Worm (Caenorhabditis elegans) whole organism, L1 larva: ENCODE results near the gene R05G6.9.

Experiments used
- C34B4.2 ChIP-seq: sonication (generic microtip); optimal IDR thresholded peaks from 2 replicates; lab custom pipeline; 2017; ENCODE audit warnings: mild to moderate bottlenecking, missing genetic modification characterization, missing compliant biosample characterization
- F16B12.6 ChIP-seq: fragments of 150-350 bp; optimal IDR thresholded peaks from 2 replicates; lab custom pipeline; 2014; ENCODE audit warnings: missing biosample characterization, missing genetic modification characterization
- Y116A8C.19 ChIP-seq: sonication (generic microtip); optimal IDR thresholded peaks from 2 replicates; lab custom pipeline; 2016; ENCODE audit warnings: missing compliant biosample characterization, missing genetic modification characterization, borderline replicate concordance
- ceh-63 ChIP-seq: fragments of 200-800 bp; sonication (Bioruptor generic); optimal IDR thresholded peaks from 2 replicates; lab custom pipeline; 2018; ENCODE audit warnings: mild to moderate bottlenecking, missing genetic modification characterization, missing compliant biosample characterization
- ceh-8 ChIP-seq: fragments of 200-800 bp; sonication (Bioruptor generic); optimal IDR thresholded peaks from 2 replicates; lab custom pipeline; 2018; ENCODE audit warnings: mild to moderate bottlenecking, missing genetic modification characterization, moderate library complexity, missing compliant biosample characterization
- ceh-82 ChIP-seq, 3 experiments: fragments of 150-350 bp in 1 of 3; sonication (generic microtip) in 2 of 3; optimal IDR thresholded peaks; 2 replicates each; lab custom pipeline; 2014 to 2017; ENCODE audit warnings: missing biosample characterization in 3 of 3, missing genetic modification characterization in 3 of 3
- ces-1 ChIP-seq: fragments of 150-350 bp; optimal IDR thresholded peaks from 2 replicates; lab custom pipeline; 2014; ENCODE audit warnings: missing biosample characterization, missing genetic modification reagents, missing genetic modification characterization
- dsc-1 ChIP-seq: sonication (generic microtip); optimal IDR thresholded peaks from 2 replicates; lab custom pipeline; 2016; ENCODE audit warnings: mild to moderate bottlenecking, missing genetic modification characterization, missing compliant biosample characterization
- efl-1 ChIP-seq, 4 experiments: fragments of 150-350 bp; optimal IDR thresholded peaks in 3 of 4; peaks in 1 of 4; 1 replicate in 1 of 4; 2 replicates in 3 of 4; lab custom pipeline; 2014; ENCODE audit warnings: missing biosample characterization in 2 of 4, missing genetic modification characterization in 2 of 4, missing genetic modification reagents in 2 of 4
- elt-2 ChIP-seq: sonication (generic microtip); optimal IDR thresholded peaks from 2 replicates; lab custom pipeline; 2016; ENCODE audit warnings: missing genetic modification characterization, mild to moderate bottlenecking, inconsistent platforms, missing compliant biosample characterization, missing genetic modification reagents
- elt-3 ChIP-seq, 6 experiments: fragments of 150-350 bp in 1 of 6; sonication (generic microtip); optimal IDR thresholded peaks; 2 replicates each; lab custom pipeline; 2017 to 2018; ENCODE audit warnings: missing biosample characterization in 6 of 6, missing genetic modification characterization in 6 of 6, inconsistent platforms in 1 of 6
- ets-5 ChIP-seq: fragments of 200-800 bp; sonication (Bioruptor generic); IDR thresholded peaks from 2 replicates; pipeline ENCODE4 v1.3.6; 2022; ENCODE audit warnings: missing genetic modification characterization, missing compliant biosample characterization
- fkh-10 ChIP-seq: sonication (generic microtip); optimal IDR thresholded peaks from 2 replicates; lab custom pipeline; 2017; ENCODE audit warnings: missing biosample characterization, missing genetic modification reagents, missing genetic modification characterization
- fkh-4 ChIP-seq: sonication (generic microtip); optimal IDR thresholded peaks from 2 replicates; lab custom pipeline; 2016; ENCODE audit warnings: missing compliant biosample characterization, missing genetic modification characterization, borderline replicate concordance
- fkh-8 ChIP-seq: sonication (generic microtip); optimal IDR thresholded peaks from 2 replicates; lab custom pipeline; 2016; ENCODE audit warnings: mild to moderate bottlenecking, missing genetic modification characterization, missing compliant biosample characterization
- grh-1 ChIP-seq: fragments of 200-800 bp; sonication (Bioruptor generic); IDR thresholded peaks from 2 replicates; pipeline ENCODE4 v1.3.6; 2022; ENCODE audit warnings: missing genetic modification reagents, missing genetic modification characterization, missing compliant biosample characterization
- irx-1 ChIP-seq: sonication (generic microtip); optimal IDR thresholded peaks from 2 replicates; lab custom pipeline; 2016; ENCODE audit warnings: missing genetic modification characterization, missing compliant biosample characterization
- jun-1 ChIP-seq: fragments of 150-350 bp; optimal IDR thresholded peaks from 2 replicates; lab custom pipeline; 2014; ENCODE audit warnings: missing biosample characterization, missing genetic modification reagents, missing genetic modification characterization
- lin-14 ChIP-seq: fragments of 200-800 bp; sonication (Bioruptor generic); optimal IDR thresholded peaks from 2 replicates; lab custom pipeline; 2018; ENCODE audit warnings: mild to moderate bottlenecking, missing genetic modification characterization, moderate library complexity, missing compliant biosample characterization
- lir-3 ChIP-seq: sonication (generic microtip); optimal IDR thresholded peaks from 2 replicates; lab custom pipeline; 2016; ENCODE audit warnings: mild to moderate bottlenecking, missing genetic modification characterization, moderate library complexity, missing compliant biosample characterization; ENCODE audit not compliant: poor library complexity
- lsy-2 ChIP-seq, 2 experiments: fragments of 150-350 bp; optimal IDR thresholded peaks; 2 replicates each; lab custom pipeline; 2014; ENCODE audit warnings: missing biosample characterization in 2 of 2, missing genetic modification characterization in 2 of 2
- mab-9 ChIP-seq: fragments of 200-800 bp; sonication (Bioruptor generic); IDR thresholded peaks from 2 replicates; pipeline ENCODE4 v1.3.6; 2022; ENCODE audit warnings: missing genetic modification reagents, missing genetic modification characterization, missing compliant biosample characterization
- mef-2 ChIP-seq: fragments of 150-350 bp; optimal IDR thresholded peaks from 2 replicates; lab custom pipeline; 2014; ENCODE audit warnings: missing biosample characterization, missing genetic modification characterization
- nhr-12 ChIP-seq: sonication (generic microtip); optimal IDR thresholded peaks from 2 replicates; lab custom pipeline; 2017; ENCODE audit warnings: missing biosample characterization, missing genetic modification characterization
- nhr-237 ChIP-seq: fragments of 150-350 bp; optimal IDR thresholded peaks from 2 replicates; lab custom pipeline; 2014; ENCODE audit warnings: missing biosample characterization, missing genetic modification characterization
- nhr-28 ChIP-seq: fragments of 150-350 bp; optimal IDR thresholded peaks from 2 replicates; lab custom pipeline; 2014; ENCODE audit warnings: missing biosample characterization, missing genetic modification characterization
- nhr-47 ChIP-seq: sonication (generic microtip); optimal IDR thresholded peaks from 2 replicates; lab custom pipeline; 2016; ENCODE audit warnings: mild to moderate bottlenecking, missing genetic modification characterization, moderate library complexity, missing compliant biosample characterization
- nhr-77 ChIP-seq: fragments of 150-350 bp; optimal IDR thresholded peaks from 2 replicates; lab custom pipeline; 2014; ENCODE audit warnings: missing biosample characterization, missing genetic modification characterization
- nhr-90 ChIP-seq: sonication (generic microtip); optimal IDR thresholded peaks from 2 replicates; lab custom pipeline; 2016; ENCODE audit warnings: mild to moderate bottlenecking, missing genetic modification characterization, missing compliant biosample characterization; ENCODE audit not compliant: poor library complexity
- pqm-1 ChIP-seq: sonication (generic microtip); optimal IDR thresholded peaks from 3 replicates; lab custom pipeline; 2017; ENCODE audit warnings: missing biosample characterization, missing genetic modification characterization
- snu-23 ChIP-seq: sonication (generic microtip); optimal IDR thresholded peaks from 2 replicates; lab custom pipeline; 2016; ENCODE audit warnings: missing genetic modification characterization, missing compliant biosample characterization
- sox-4 ChIP-seq: sonication (generic microtip); optimal IDR thresholded peaks from 2 replicates; lab custom pipeline; 2016; ENCODE audit warnings: missing genetic modification characterization, missing compliant biosample characterization
- sup-37 ChIP-seq: fragments of 200-800 bp; sonication (Bioruptor generic); optimal IDR thresholded peaks from 2 replicates; lab custom pipeline; 2018; ENCODE audit warnings: mild to moderate bottlenecking, missing genetic modification characterization, missing compliant biosample characterization
- tlp-1 ChIP-seq: fragments of 150-350 bp; optimal IDR thresholded peaks from 2 replicates; lab custom pipeline; 2014; ENCODE audit warnings: missing biosample characterization, missing genetic modification characterization
- unc-86 ChIP-seq: sonication (generic microtip); optimal IDR thresholded peaks from 2 replicates; lab custom pipeline; 2016; ENCODE audit warnings: missing genetic modification characterization, missing compliant biosample characterization
- vab-15 ChIP-seq: sonication (generic microtip); optimal IDR thresholded peaks from 2 replicates; lab custom pipeline; 2017; ENCODE audit warnings: missing genotype, mild to moderate bottlenecking, missing genetic modification characterization, missing compliant biosample characterization
- xbp-1 ChIP-seq: sonication (generic microtip); optimal IDR thresholded peaks from 2 replicates; lab custom pipeline; 2016; ENCODE audit warnings: missing genetic modification characterization, missing compliant biosample characterization
- zag-1 ChIP-seq: fragments of 150-350 bp; optimal IDR thresholded peaks from 2 replicates; lab custom pipeline; 2014; ENCODE audit warnings: missing biosample characterization, missing genetic modification characterization
- ztf-4 ChIP-seq: fragments of 150-350 bp; optimal IDR thresholded peaks from 2 replicates; lab custom pipeline; 2014; ENCODE audit warnings: missing biosample characterization, missing genetic modification characterization

The R05G6.9 gene

DNA sequence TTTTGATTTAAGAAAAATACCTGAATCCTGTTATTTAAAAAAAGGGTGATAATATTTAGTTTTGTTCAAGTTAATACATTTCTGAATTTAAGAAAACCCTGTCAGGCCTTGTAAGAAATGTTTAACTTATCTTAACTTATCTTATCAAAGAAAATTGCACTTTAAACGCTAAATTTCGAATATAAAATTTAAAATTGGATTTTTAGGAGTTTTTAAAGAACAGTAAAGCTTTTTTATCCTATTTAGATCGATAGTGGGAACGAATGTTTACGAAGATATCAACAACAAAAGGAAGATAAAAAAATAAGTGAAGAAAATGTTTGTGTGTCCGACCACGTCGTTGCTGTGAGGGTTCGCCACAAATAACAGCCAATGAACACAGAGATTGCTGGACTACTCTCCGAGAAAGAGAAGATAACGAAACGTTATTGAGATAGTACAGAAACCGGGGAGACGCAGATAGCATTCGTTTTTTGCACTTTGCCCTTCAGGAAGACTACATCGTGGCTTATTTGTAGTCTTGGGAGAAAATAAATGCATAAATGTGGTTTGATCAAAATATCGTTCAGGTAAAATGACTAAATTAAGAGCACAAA, 37.0 kb upstream of the R05G6.9 start, which contains the start of gene dif-1 (continued):
- TF ChIP-seq elt-2 (peak; percentile 65), nhr-12 (no peak), irx-1 (no peak), dsc-1 (tag; lab: Kevin White, UChicago) (no peak), tlp-1 (tag; lab: Kevin White, UChicago) (no peak), mab-9 (GFP tag; lab: Robert Waterston, UW) (no peak), ceh-63 (no peak), efl-1 (optimal IDR thresholded peaks at IDR 0.05; lab: Kevin White, UChicago) (peak; percentile 4 to 7), efl-1 (GFP tag; optimal IDR thresholded peaks at IDR 0.05 in 1 of 2; lab: Kevin White, UChicago) (peak in 1 of 2 experiments; percentile 13), vab-15 (tag; lab: Kevin White, UChicago) (no peak), lir-3 (tag; lab: Kevin White, UChicago) (no peak), pqm-1 (tag; lab: Kevin White, UChicago) (no peak), lin-14 (GFP tag; lab: Kevin White, UChicago) (peak; percentile 73), nhr-28 (tag; lab: Kevin White, UChicago) (no peak), elt-3 (tag; optimal IDR thresholded peaks at IDR 0.05; lab: Kevin White, UChicago) (peak in 2 of 6 experiments; percentile 23 to 35), ceh-82 (tag; optimal IDR thresholded peaks at IDR 0.05; lab: Kevin White, UChicago) (no peak), sup-37 (GFP tag; lab: Kevin White, UChicago) (no peak), nhr-90 (tag; lab: Kevin White, UChicago) (no peak), nhr-77 (no peak), zag-1 (tag; lab: Kevin White, UChicago) (no peak), xbp-1 (tag; lab: Kevin White, UChicago) (no peak), lsy-2 (tag; optimal IDR thresholded peaks at IDR 0.05; lab: Kevin White, UChicago) (peak in 1 of 2 experiments; percentile 26), fkh-8 (tag; lab: Kevin White, UChicago) (no peak), ztf-4 (tag; lab: Kevin White, UChicago) (no peak), nhr-237 (tag; lab: Kevin White, UChicago) (no peak), sox-4 (no peak), snu-23 (GFP tag; lab: Kevin White, UChicago) (peak; percentile 58), nhr-47 (tag; lab: Kevin White, UChicago) (no peak), ceh-8 (GFP tag; lab: Kevin White, UChicago) (no peak), C34B4.2 (tag; lab: Kevin White, UChicago) (no peak), ets-5 (no peak), unc-86 (no peak)

DNA sequence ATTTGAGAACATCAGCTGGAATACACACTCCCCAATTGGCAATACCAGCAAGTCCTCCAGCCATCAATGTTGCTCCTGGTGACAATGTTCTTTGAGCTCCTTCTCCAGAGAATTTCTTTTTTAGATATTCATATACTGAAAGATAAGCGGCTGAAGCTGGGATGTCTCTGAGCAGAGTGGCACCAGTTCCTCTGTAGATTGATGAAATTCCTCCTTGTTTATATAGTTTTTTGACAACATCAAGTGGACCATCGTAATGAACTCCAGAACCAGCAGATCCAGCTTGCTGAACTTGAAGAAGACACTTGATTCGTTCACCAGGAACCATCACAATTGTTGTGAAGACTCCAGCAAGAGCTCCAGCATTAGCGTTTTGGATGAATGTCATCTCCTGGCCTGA, 36.0 kb upstream of the R05G6.9 start:
- TF ChIP-seq ces-1 (no peak), vab-15 (tag; lab: Kevin White, UChicago) (no peak), mef-2 (no peak)

DNA sequence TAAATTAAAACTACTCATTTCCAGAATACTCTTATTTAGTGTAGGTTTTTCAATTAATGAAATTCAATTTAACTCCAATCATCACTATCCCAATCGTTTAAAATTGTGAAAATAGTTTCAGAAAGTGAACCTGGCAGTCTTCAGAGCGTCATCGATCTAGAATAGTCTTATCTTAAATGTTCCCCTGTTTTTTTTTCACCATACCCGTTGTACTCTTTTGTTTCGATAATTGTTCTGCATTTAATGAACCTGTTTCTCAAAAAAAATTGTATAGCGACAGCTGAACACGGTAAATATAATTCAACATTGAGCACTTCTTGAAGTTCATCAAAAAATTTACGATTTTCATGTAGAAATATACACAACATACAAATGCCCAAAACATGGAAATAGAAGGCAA, 35.2 kb upstream of the R05G6.9 start:
- TF ChIP-seq fkh-10 (GFP tag; lab: Kevin White, UChicago) (no peak), Y116A8C.19 (tag; lab: Kevin White, UChicago) (no peak), grh-1 (GFP tag; lab: Robert Waterston, UW) (no peak), fkh-8 (tag; lab: Kevin White, UChicago) (no peak), F16B12.6 (tag; lab: Kevin White, UChicago) (no peak), nhr-237 (tag; lab: Kevin White, UChicago) (no peak), dsc-1 (tag; lab: Kevin White, UChicago) (no peak), fkh-4 (no peak), jun-1 (no peak)
